Worm (Caenorhabditis elegans) whole organism, L1 larva: ENCODE measurements around the gene nhr-18.
A peak's percentile ranks its signal among the peaks of the same experiment; 100 is the strongest.

ENCODE experiments used
- C16A3.4 ChIP-seq: fragments of 150-350 bp; optimal IDR thresholded peaks from 2 replicates; lab custom pipeline; 2014; ENCODE audit warnings: missing biosample characterization, missing genetic modification characterization
- F16B12.6 ChIP-seq: fragments of 150-350 bp; optimal IDR thresholded peaks from 2 replicates; lab custom pipeline; 2014; ENCODE audit warnings: missing biosample characterization, missing genetic modification characterization
- Y116A8C.19 ChIP-seq: sonication (generic microtip); optimal IDR thresholded peaks from 2 replicates; lab custom pipeline; 2016; ENCODE audit warnings: missing compliant biosample characterization, missing genetic modification characterization, borderline replicate concordance
- ceh-63 ChIP-seq: fragments of 200-800 bp; sonication (Bioruptor generic); optimal IDR thresholded peaks from 2 replicates; lab custom pipeline; 2018; ENCODE audit warnings: mild to moderate bottlenecking, missing genetic modification characterization, missing compliant biosample characterization
- ceh-88 ChIP-seq: fragments of 200-800 bp; sonication (Bioruptor generic); IDR thresholded peaks from 2 replicates; pipeline ENCODE4 v1.3.6; 2022; ENCODE audit warnings: missing genetic modification characterization, missing compliant biosample characterization
- dpl-1 ChIP-seq, 3 experiments: fragments of 150-350 bp in 2 of 3; sonication (generic microtip) in 1 of 3; optimal IDR thresholded peaks; 2 replicates each; lab custom pipeline; 2014 to 2017; ENCODE audit warnings: missing biosample characterization in 3 of 3, missing genetic modification characterization in 3 of 3, missing genetic modification reagents in 3 of 3
- dsc-1 ChIP-seq: sonication (generic microtip); optimal IDR thresholded peaks from 2 replicates; lab custom pipeline; 2016; ENCODE audit warnings: mild to moderate bottlenecking, missing genetic modification characterization, missing compliant biosample characterization
- efl-1 ChIP-seq, 4 experiments: fragments of 150-350 bp; optimal IDR thresholded peaks in 3 of 4; peaks in 1 of 4; 1 replicate in 1 of 4; 2 replicates in 3 of 4; lab custom pipeline; 2014; ENCODE audit warnings: missing biosample characterization in 2 of 4, missing genetic modification characterization in 2 of 4, missing genetic modification reagents in 2 of 4
- elt-2 ChIP-seq: sonication (generic microtip); optimal IDR thresholded peaks from 2 replicates; lab custom pipeline; 2016; ENCODE audit warnings: missing genetic modification characterization, mild to moderate bottlenecking, inconsistent platforms, missing compliant biosample characterization, missing genetic modification reagents
- elt-3 ChIP-seq, 6 experiments: fragments of 150-350 bp in 1 of 6; sonication (generic microtip); optimal IDR thresholded peaks; 2 replicates each; lab custom pipeline; 2017 to 2018; ENCODE audit warnings: missing biosample characterization in 6 of 6, missing genetic modification characterization in 6 of 6, inconsistent platforms in 1 of 6
- grh-1 ChIP-seq: fragments of 200-800 bp; sonication (Bioruptor generic); IDR thresholded peaks from 2 replicates; pipeline ENCODE4 v1.3.6; 2022; ENCODE audit warnings: missing genetic modification reagents, missing genetic modification characterization, missing compliant biosample characterization
- hlh-17 ChIP-seq: fragments of 200-800 bp; sonication (Bioruptor generic); optimal IDR thresholded peaks from 2 replicates; lab custom pipeline; 2018; ENCODE audit warnings: missing genetic modification characterization, mild to moderate bottlenecking, missing compliant biosample characterization, moderate library complexity, borderline replicate concordance
- hlh-4 ChIP-seq: sonication (generic microtip); optimal IDR thresholded peaks from 2 replicates; lab custom pipeline; 2016; ENCODE audit warnings: mild to moderate bottlenecking, missing genetic modification characterization, missing compliant biosample characterization
- isw-1 ChIP-seq: fragments of 200-800 bp; sonication (Bioruptor generic); IDR thresholded peaks from 2 replicates; pipeline ENCODE4 v1.3.6; 2022; ENCODE audit warnings: missing genetic modification characterization, missing compliant biosample characterization
- jun-1 ChIP-seq: fragments of 150-350 bp; optimal IDR thresholded peaks from 2 replicates; lab custom pipeline; 2014; ENCODE audit warnings: missing biosample characterization, missing genetic modification reagents, missing genetic modification characterization
- lin-13 ChIP-seq: fragments of 150-350 bp; optimal IDR thresholded peaks from 2 replicates; lab custom pipeline; 2014; ENCODE audit warnings: missing biosample characterization, missing genetic modification reagents, missing genetic modification characterization
- lin-15B ChIP-seq: fragments of 150-350 bp; sonication (generic microtip); optimal IDR thresholded peaks from 3 replicates; lab custom pipeline; 2014; ENCODE audit warnings: missing biosample characterization, missing genetic modification characterization
- lin-35 ChIP-seq, 2 experiments: fragments of 150-350 bp; optimal IDR thresholded peaks; 2 replicates each; lab custom pipeline; 2014; ENCODE audit warnings: missing biosample characterization in 2 of 2, missing genetic modification characterization in 2 of 2, missing genetic modification reagents in 2 of 2
- lin-39 ChIP-seq: fragments of 150-350 bp; optimal IDR thresholded peaks from 2 replicates; lab custom pipeline; 2014; ENCODE audit warnings: missing biosample characterization, missing genetic modification reagents, missing genetic modification characterization
- lir-3 ChIP-seq: sonication (generic microtip); optimal IDR thresholded peaks from 2 replicates; lab custom pipeline; 2016; ENCODE audit warnings: mild to moderate bottlenecking, missing genetic modification characterization, moderate library complexity, missing compliant biosample characterization; ENCODE audit not compliant: poor library complexity
- mdl-1 ChIP-seq, 2 experiments: fragments of 150-350 bp; optimal IDR thresholded peaks; 2 replicates each; lab custom pipeline; 2014 to 2017; ENCODE audit warnings: missing biosample characterization in 2 of 2, missing genetic modification characterization in 2 of 2, inconsistent platforms in 1 of 2
- nhr-11 ChIP-seq: fragments of 150-350 bp; optimal IDR thresholded peaks from 2 replicates; lab custom pipeline; 2014; ENCODE audit warnings: missing biosample characterization, missing genetic modification characterization
- nhr-12 ChIP-seq: sonication (generic microtip); optimal IDR thresholded peaks from 2 replicates; lab custom pipeline; 2017; ENCODE audit warnings: missing biosample characterization, missing genetic modification characterization
- nhr-20 ChIP-seq: sonication (generic microtip); optimal IDR thresholded peaks from 2 replicates; lab custom pipeline; 2016; ENCODE audit warnings: mild to moderate bottlenecking, missing genetic modification characterization, missing compliant biosample characterization
- nhr-90 ChIP-seq: sonication (generic microtip); optimal IDR thresholded peaks from 2 replicates; lab custom pipeline; 2016; ENCODE audit warnings: mild to moderate bottlenecking, missing genetic modification characterization, missing compliant biosample characterization; ENCODE audit not compliant: poor library complexity
- pax-3 ChIP-seq: fragments of 200-800 bp; sonication (Bioruptor generic); optimal IDR thresholded peaks from 2 replicates; lab custom pipeline; 2018; ENCODE audit warnings: mild to moderate bottlenecking, missing genetic modification characterization, moderate library complexity, missing compliant biosample characterization
- rnt-1 ChIP-seq: sonication (generic microtip); optimal IDR thresholded peaks from 2 replicates; lab custom pipeline; 2016; ENCODE audit warnings: mild to moderate bottlenecking, missing genetic modification characterization, moderate library complexity, missing compliant biosample characterization
- sox-4 ChIP-seq: sonication (generic microtip); optimal IDR thresholded peaks from 2 replicates; lab custom pipeline; 2016; ENCODE audit warnings: missing genetic modification characterization, missing compliant biosample characterization
- swsn-7 ChIP-seq: sonication (generic microtip); optimal IDR thresholded peaks from 2 replicates; lab custom pipeline; 2016; ENCODE audit warnings: missing genetic modification characterization, missing compliant biosample characterization
- tlp-1 ChIP-seq: fragments of 150-350 bp; optimal IDR thresholded peaks from 2 replicates; lab custom pipeline; 2014; ENCODE audit warnings: missing biosample characterization, missing genetic modification characterization
- unc-30 ChIP-seq: sonication (generic microtip); optimal IDR thresholded peaks from 2 replicates; lab custom pipeline; 2017; ENCODE audit warnings: missing biosample characterization, missing genetic modification characterization
- unc-62 ChIP-seq: fragments of 150-350 bp; optimal IDR thresholded peaks from 2 replicates; lab custom pipeline; 2014; ENCODE audit warnings: missing biosample characterization, missing genetic modification reagents, missing genetic modification characterization
- vab-15 ChIP-seq: sonication (generic microtip); optimal IDR thresholded peaks from 2 replicates; lab custom pipeline; 2017; ENCODE audit warnings: missing genotype, mild to moderate bottlenecking, missing genetic modification characterization, missing compliant biosample characterization
- zag-1 ChIP-seq: fragments of 150-350 bp; optimal IDR thresholded peaks from 2 replicates; lab custom pipeline; 2014; ENCODE audit warnings: missing biosample characterization, missing genetic modification characterization
- zip-4 ChIP-seq: fragments of 200-800 bp; sonication (Bioruptor generic); optimal IDR thresholded peaks from 2 replicates; lab custom pipeline; 2018; ENCODE audit warnings: mild to moderate bottlenecking, missing genetic modification characterization, moderate library complexity, missing compliant biosample characterization
- ztf-11 ChIP-seq, 2 experiments: sonication (generic microtip); optimal IDR thresholded peaks; 2 replicates each; lab custom pipeline; 2016 to 2017; ENCODE audit warnings: missing genetic modification characterization in 2 of 2, missing biosample characterization in 1 of 2, missing compliant biosample characterization in 1 of 2

Gene nhr-18

DNA sequence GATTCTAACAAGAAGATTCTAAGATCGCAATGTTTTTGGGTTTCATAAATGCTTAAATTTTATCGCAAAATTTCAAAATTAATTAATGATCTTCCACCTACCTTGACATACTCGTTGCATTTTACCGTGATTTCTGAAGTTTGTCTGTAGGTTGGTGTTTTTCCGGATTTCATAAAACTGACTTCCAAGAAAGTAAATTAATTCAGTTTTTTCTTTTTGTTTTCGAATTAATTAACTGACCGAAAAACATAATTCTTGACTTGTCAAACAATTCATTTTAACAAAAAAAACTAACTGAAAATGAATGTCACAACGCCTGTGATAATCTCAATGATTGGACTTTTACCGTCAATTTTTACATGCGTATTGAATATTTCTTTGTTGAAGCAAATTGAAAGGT lies 45.3 kb upstream of the nhr-18 start, which contains the start of gene srbc-16:
srbc-16 (plus strand) TSS at position 301 of the 400 bp plus-strand sequence.
- TF ChIP-seq nhr-11 (tag; lab: Kevin White, UChicago) (no peak), unc-30 (tag; lab: Kevin White, UChicago) (no peak), ztf-11 (tag; optimal IDR thresholded peaks at IDR 0.05; lab: Kevin White, UChicago) (no peak), rnt-1 (tag; lab: Kevin White, UChicago) (no peak), mdl-1 (tag; optimal IDR thresholded peaks at IDR 0.05; lab: Kevin White, UChicago) (no peak), hlh-4 (tag; lab: Kevin White, UChicago) (no peak), ceh-88 (GFP tag; lab: Robert Waterston, UW) (no peak), lin-15B (tag; lab: Kevin White, UChicago) (no peak), nhr-12 (tag; lab: Kevin White, UChicago) (no peak), unc-62 (no peak), grh-1 (no peak), lin-39 (tag; lab: Kevin White, UChicago) (no peak), zip-4 (GFP tag; lab: Kevin White, UChicago) (no peak), nhr-20 (tag; lab: Kevin White, UChicago) (no peak), lin-35 (GFP tag; optimal IDR thresholded peaks at IDR 0.05; lab: Kevin White, UChicago) (no peak), zag-1 (tag; lab: Kevin White, UChicago) (no peak), tlp-1 (tag; lab: Kevin White, UChicago) (no peak), dsc-1 (tag; lab: Kevin White, UChicago) (no peak), lir-3 (tag; lab: Kevin White, UChicago) (no peak), hlh-17 (GFP tag; lab: Kevin White, UChicago) (no peak)

DNA sequence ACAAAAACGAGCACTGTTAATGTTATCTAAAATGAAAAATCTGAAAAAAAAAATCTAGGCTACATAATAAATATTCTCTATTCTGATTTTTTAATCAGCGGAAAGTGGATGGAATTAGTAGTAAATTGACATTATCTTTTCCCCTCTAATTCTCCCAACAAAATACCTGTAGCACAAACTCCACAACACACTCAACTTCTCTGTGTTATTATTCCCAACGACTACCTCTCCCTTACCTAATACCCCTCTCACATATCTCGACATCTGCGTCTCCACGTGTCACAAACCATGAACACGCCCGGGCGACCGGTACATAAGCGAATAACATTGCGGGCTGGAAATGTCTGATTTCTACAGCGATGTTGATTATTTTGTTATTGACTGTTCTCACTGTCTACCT lies 43.8 kb upstream of the nhr-18 start, which contains the start of gene cyp-33C2:
cyp-33C2 (plus strand) TSS at position 327 of the 400 bp plus-strand sequence.
- peak in 1 of 2 experiments; percentile 2 for TF ChIP-seq efl-1 (optimal IDR thresholded peaks at IDR 0.05; lab: Kevin White, UChicago)
- peak in 1 of 2 experiments; percentile 84 for TF ChIP-seq efl-1 (GFP tag; optimal IDR thresholded peaks at IDR 0.05 in 1 of 2; lab: Kevin White, UChicago)
- TF ChIP-seq nhr-90 (tag; lab: Kevin White, UChicago): no peak
- TF ChIP-seq vab-15 (tag; lab: Kevin White, UChicago): no peak
- TF ChIP-seq elt-2 (tag; lab: Kevin White, UChicago): no peak
- TF ChIP-seq zip-4 (GFP tag; lab: Kevin White, UChicago): no peak
- TF ChIP-seq lin-13 (GFP tag; lab: Kevin White, UChicago): no peak

DNA sequence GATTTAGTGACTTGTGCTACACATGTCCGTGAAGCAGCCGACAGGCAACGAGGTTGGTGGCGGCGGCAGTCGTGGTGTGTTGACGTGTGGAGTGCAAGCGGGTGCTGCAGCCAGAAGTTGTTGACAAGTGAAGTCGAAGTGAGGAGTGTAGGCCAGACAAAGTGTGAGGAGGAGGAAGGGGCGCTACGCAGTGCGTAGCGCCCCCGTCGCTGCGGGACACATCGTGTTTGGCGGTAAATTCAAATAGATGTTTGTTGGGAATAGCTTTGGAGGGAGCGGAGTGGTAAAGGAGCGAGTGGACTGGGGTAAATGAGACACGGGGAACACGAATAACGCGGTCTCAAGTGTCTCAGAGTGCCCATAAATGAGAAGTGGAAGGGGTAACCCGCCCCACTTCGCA lies 41.5 kb upstream of the nhr-18 start:
- TF ChIP-seq efl-1 (optimal IDR thresholded peaks at IDR 0.05; lab: Kevin White, UChicago): no peak
- peak in 1 of 2 experiments; percentile 10 for TF ChIP-seq efl-1 (GFP tag; optimal IDR thresholded peaks at IDR 0.05 in 1 of 2; lab: Kevin White, UChicago)
- peak in 1 of 3 experiments; percentile 1 for TF ChIP-seq dpl-1 (GFP tag; optimal IDR thresholded peaks at IDR 0.05; lab: Kevin White, UChicago)
- TF ChIP-seq C16A3.4 (tag; lab: Kevin White, UChicago): no peak

DNA sequence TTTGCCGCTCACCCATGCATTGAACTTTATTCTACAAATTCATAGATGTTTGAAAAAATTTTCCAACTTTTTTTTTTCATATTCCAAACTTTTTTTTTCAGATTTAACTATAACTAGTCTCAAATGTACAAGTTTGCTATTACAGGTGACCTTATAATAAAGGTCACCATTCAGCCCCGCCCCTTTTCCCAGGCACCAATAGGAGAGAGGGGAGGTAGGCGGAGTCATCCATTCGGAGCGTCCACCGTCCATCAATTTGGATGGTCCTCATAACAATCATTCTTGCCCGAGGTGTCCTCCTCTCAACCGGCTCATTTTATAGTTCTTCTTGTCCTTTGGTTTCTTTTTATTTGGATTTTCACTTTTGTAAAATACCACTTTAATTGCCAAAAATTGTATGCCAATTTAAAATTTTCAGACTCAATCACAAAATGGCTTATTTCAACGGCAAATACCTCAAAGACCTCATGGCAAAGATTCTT lies 39.1 kb upstream of the nhr-18 start, which contains the start of gene Y5H2B.3:
Y5H2B.3 (plus strand) TSS at position 432 of the 482 bp plus-strand sequence.
- TF ChIP-seq efl-1 (optimal IDR thresholded peaks at IDR 0.05; lab: Kevin White, UChicago): no peak
- no peak for TF ChIP-seq efl-1 (GFP tag; optimal IDR thresholded peaks at IDR 0.05 in 1 of 2; lab: Kevin White, UChicago)
- TF ChIP-seq nhr-20 (tag; lab: Kevin White, UChicago): no peak
- no peak for TF ChIP-seq grh-1
- TF ChIP-seq Y116A8C.19 (tag; lab: Kevin White, UChicago): no peak
- no peak for TF ChIP-seq sox-4 (tag; lab: Kevin White, UChicago)
- TF ChIP-seq isw-1: no peak
- no peak for TF ChIP-seq F16B12.6 (tag; lab: Kevin White, UChicago)
- no peak for TF ChIP-seq swsn-7 (tag; lab: Kevin White, UChicago)
- TF ChIP-seq ceh-63 (GFP tag; lab: Kevin White, UChicago): no peak
- no peak for TF ChIP-seq lin-13 (GFP tag; lab: Kevin White, UChicago)
- no peak for TF ChIP-seq unc-30 (tag; lab: Kevin White, UChicago)
- no peak for TF ChIP-seq jun-1 (tag; lab: Kevin White, UChicago)
- no peak for TF ChIP-seq pax-3 (tag; lab: Kevin White, UChicago)
- no peak for TF ChIP-seq elt-3 (tag; optimal IDR thresholded peaks at IDR 0.05; lab: Kevin White, UChicago)
